Worm (Caenorhabditis elegans): Measurements from ENCODE around the gene R04F11.2.

- TF ChIP-seq ama-1 (optimal IDR thresholded peaks at IDR 0.05), result no peak
- TF ChIP-seq ztf-1 (GFP tag; conservative IDR thresholded peaks at IDR 0.05), result no peak
- no peak for TF ChIP-seq F13H6.1 (tag; optimal IDR thresholded peaks at IDR 0.05)
- TF ChIP-seq snpc-4 (tag; optimal IDR thresholded peaks at IDR 0.05), result no peak
- no peak for TF ChIP-seq mdl-1 (tag; optimal IDR thresholded peaks at IDR 0.05)
- no peak for TF ChIP-seq blmp-1 (tag; optimal IDR thresholded peaks at IDR 0.05; ENCODE audit: insufficient read depth)
- no peak for TF ChIP-seq unc-55 (GFP tag; optimal IDR thresholded peaks at IDR 0.05)
- TF ChIP-seq egl-27 (tag; optimal IDR thresholded peaks at IDR 0.05), result no peak
These were observed 11.0 kb downstream of the R04F11.2 start for ce11 chrV:12329173-12329572.

All from whole organism, L2 larva.